Worm (Caenorhabditis elegans) whole organism, late embryonic: ENCODE data around the gene F17C8.6.
A peak's percentile ranks its signal among the peaks of the same experiment; 100 is the strongest.

Experiments used
- C08G9.2 ChIP-seq: sonication (generic microtip); optimal IDR thresholded peaks from 2 replicates; lab custom pipeline; 2016; ENCODE audit warnings: mild to moderate bottlenecking, missing genetic modification characterization, moderate library complexity, missing compliant biosample characterization
- C38D4.7 ChIP-seq: fragments of 200-800 bp; sonication (Bioruptor generic); optimal IDR thresholded peaks from 2 replicates; lab custom pipeline; 2018; ENCODE audit warnings: mild to moderate bottlenecking, missing genetic modification characterization, moderate library complexity, missing compliant biosample characterization
- K09A11.1 ChIP-seq: sonication (generic microtip); optimal IDR thresholded peaks from 2 replicates; lab custom pipeline; 2017; ENCODE audit warnings: antibody characterized with exemption, mild to moderate bottlenecking, missing genetic modification characterization, missing compliant biosample characterization; ENCODE audit not compliant: insufficient read depth
- T23F11.4 ChIP-seq: fragments of 200-800 bp; sonication (Bioruptor generic); optimal IDR thresholded peaks from 2 replicates; lab custom pipeline; 2018; ENCODE audit warnings: mild to moderate bottlenecking, missing genetic modification characterization, missing compliant biosample characterization
- ahr-1 ChIP-seq: sonication (generic microtip); optimal IDR thresholded peaks from 2 replicates; lab custom pipeline; 2016; ENCODE audit warnings: missing genetic modification characterization, missing compliant biosample characterization
- ama-1 ChIP-seq: fragments of 150-350 bp; optimal IDR thresholded peaks from 2 replicates; lab custom pipeline; 2014
- ceh-14 ChIP-seq: sonication (generic microtip); optimal IDR thresholded peaks from 2 replicates; lab custom pipeline; 2016; ENCODE audit warnings: missing genotype, missing genetic modification characterization, missing compliant biosample characterization
- ceh-18 ChIP-seq: sonication (generic microtip); optimal IDR thresholded peaks from 2 replicates; lab custom pipeline; 2016; ENCODE audit warnings: missing genetic modification characterization, missing compliant biosample characterization
- ceh-19 ChIP-seq: fragments of 200-800 bp; sonication (Bioruptor generic); optimal IDR thresholded peaks from 2 replicates; lab custom pipeline; 2018; ENCODE audit warnings: mild to moderate bottlenecking, missing genetic modification characterization, missing compliant biosample characterization
- ceh-2 ChIP-seq: sonication (generic microtip); optimal IDR thresholded peaks from 2 replicates; lab custom pipeline; 2016; ENCODE audit warnings: missing genotype, missing genetic modification characterization, missing compliant biosample characterization
- ceh-22 ChIP-seq: sonication (generic microtip); optimal IDR thresholded peaks from 2 replicates; lab custom pipeline; 2017; ENCODE audit warnings: missing biosample characterization, missing genetic modification characterization
- ceh-24 ChIP-seq: sonication (generic microtip); optimal IDR thresholded peaks from 2 replicates; lab custom pipeline; 2016; ENCODE audit warnings: mild to moderate bottlenecking, missing genetic modification characterization, missing compliant biosample characterization
- ceh-30 ChIP-seq: fragments of 150-350 bp; optimal IDR thresholded peaks from 2 replicates; lab custom pipeline; 2014; ENCODE audit warnings: missing biosample characterization, missing genetic modification characterization
- ceh-34 ChIP-seq: sonication (generic microtip); optimal IDR thresholded peaks from 2 replicates; lab custom pipeline; 2016; ENCODE audit warnings: mild to moderate bottlenecking, missing genetic modification characterization, missing compliant biosample characterization
- ceh-48 ChIP-seq: sonication (generic microtip); optimal IDR thresholded peaks from 2 replicates; lab custom pipeline; 2016; ENCODE audit warnings: missing genetic modification characterization, inconsistent platforms, missing compliant biosample characterization
- ceh-6 ChIP-seq: fragments of 200-800 bp; sonication (Bioruptor generic); optimal IDR thresholded peaks from 2 replicates; lab custom pipeline; 2018; ENCODE audit warnings: mild to moderate bottlenecking, missing genetic modification characterization, missing compliant biosample characterization
- ceh-9 ChIP-seq: sonication (generic microtip); optimal IDR thresholded peaks from 2 replicates; lab custom pipeline; 2016; ENCODE audit warnings: mild to moderate bottlenecking, missing genetic modification characterization, inconsistent platforms, missing compliant biosample characterization
- che-1 ChIP-seq: sonication (generic microtip); optimal IDR thresholded peaks from 2 replicates; lab custom pipeline; 2016; ENCODE audit warnings: mild to moderate bottlenecking, missing genetic modification characterization, missing compliant biosample characterization
- dve-1 ChIP-seq: sonication (generic microtip); optimal IDR thresholded peaks from 2 replicates; lab custom pipeline; 2017; ENCODE audit warnings: antibody characterized with exemption, mild to moderate bottlenecking, missing genetic modification characterization, missing compliant biosample characterization
- elt-2 ChIP-seq: sonication (generic microtip); optimal IDR thresholded peaks from 2 replicates; lab custom pipeline; 2016; ENCODE audit warnings: missing genetic modification reagents, missing genetic modification characterization, missing compliant biosample characterization
- elt-4 ChIP-seq: sonication (generic microtip); optimal IDR thresholded peaks from 2 replicates; lab custom pipeline; 2016; ENCODE audit warnings: missing genetic modification characterization, missing compliant biosample characterization
- ets-4 ChIP-seq: sonication (generic microtip); optimal IDR thresholded peaks from 2 replicates; lab custom pipeline; 2016; ENCODE audit warnings: missing genetic modification characterization, missing compliant biosample characterization
- eyg-1 ChIP-seq: sonication (generic microtip); optimal IDR thresholded peaks from 2 replicates; lab custom pipeline; 2016; ENCODE audit warnings: missing genotype, missing genetic modification characterization, missing compliant biosample characterization
- fax-1 ChIP-seq: sonication (generic microtip); optimal IDR thresholded peaks from 2 replicates; lab custom pipeline; 2016; ENCODE audit warnings: missing genotype, missing genetic modification characterization, missing compliant biosample characterization
- fkh-6 ChIP-seq: sonication (generic microtip); optimal IDR thresholded peaks from 2 replicates; lab custom pipeline; 2016; ENCODE audit warnings: missing genetic modification characterization, missing compliant biosample characterization
- gmeb-2 ChIP-seq: sonication (generic microtip); optimal IDR thresholded peaks from 2 replicates; lab custom pipeline; 2016; ENCODE audit warnings: missing genetic modification characterization, inconsistent platforms, missing compliant biosample characterization
- hlh-13 ChIP-seq: fragments of 200-800 bp; sonication (Bioruptor generic); optimal IDR thresholded peaks from 2 replicates; lab custom pipeline; 2018; ENCODE audit warnings: mild to moderate bottlenecking, missing genetic modification characterization, missing compliant biosample characterization
- hlh-15 ChIP-seq: sonication (generic microtip); optimal IDR thresholded peaks from 2 replicates; lab custom pipeline; 2016; ENCODE audit warnings: missing genetic modification characterization, missing compliant biosample characterization
- hlh-30 ChIP-seq: sonication (generic microtip); optimal IDR thresholded peaks from 2 replicates; lab custom pipeline; 2017; ENCODE audit warnings: antibody characterized with exemption, missing genetic modification characterization, missing compliant biosample characterization; ENCODE audit not compliant: insufficient read depth
- hlh-6 ChIP-seq: sonication (generic microtip); optimal IDR thresholded peaks from 2 replicates; lab custom pipeline; 2016; ENCODE audit warnings: missing genotype, missing genetic modification characterization, missing compliant biosample characterization
- hlh-8 ChIP-seq: sonication (generic microtip); optimal IDR thresholded peaks from 2 replicates; lab custom pipeline; 2016; ENCODE audit warnings: missing genotype, missing genetic modification characterization, missing compliant biosample characterization
- lim-6 ChIP-seq: sonication (generic microtip); optimal IDR thresholded peaks from 2 replicates; lab custom pipeline; 2016; ENCODE audit warnings: missing genetic modification characterization, missing compliant biosample characterization
- madf-2 ChIP-seq: sonication (generic microtip); optimal IDR thresholded peaks from 2 replicates; lab custom pipeline; 2017; ENCODE audit warnings: missing genetic modification characterization, missing compliant biosample characterization
- mec-3 ChIP-seq: sonication (generic microtip); optimal IDR thresholded peaks from 2 replicates; lab custom pipeline; 2016; ENCODE audit warnings: borderline replicate concordance, missing genetic modification characterization, missing compliant biosample characterization
- nhr-11 ChIP-seq: fragments of 150-350 bp; optimal IDR thresholded peaks from 2 replicates; lab custom pipeline; 2014; ENCODE audit warnings: missing biosample characterization, missing genetic modification characterization
- npax-4 ChIP-seq: sonication (generic microtip); optimal IDR thresholded peaks from 2 replicates; lab custom pipeline; 2016; ENCODE audit warnings: missing genetic modification characterization, missing compliant biosample characterization
- odd-2 ChIP-seq: sonication (generic microtip); optimal IDR thresholded peaks from 2 replicates; lab custom pipeline; 2017; ENCODE audit warnings: antibody characterized with exemption, mild to moderate bottlenecking, missing genetic modification characterization, missing compliant biosample characterization
- pag-3 ChIP-seq: sonication (generic microtip); optimal IDR thresholded peaks from 2 replicates; lab custom pipeline; 2016; ENCODE audit warnings: missing compliant biosample characterization, missing genetic modification characterization, borderline replicate concordance
- pat-9 ChIP-seq: fragments of 200-800 bp; sonication (Bioruptor generic); optimal IDR thresholded peaks from 2 replicates; lab custom pipeline; 2018; ENCODE audit warnings: mild to moderate bottlenecking, missing genetic modification characterization, moderate library complexity, missing compliant biosample characterization
- pax-1 ChIP-seq: fragments of 150-350 bp; optimal IDR thresholded peaks from 2 replicates; lab custom pipeline; 2014; ENCODE audit warnings: missing biosample characterization, missing genetic modification characterization
- pha-2 ChIP-seq: sonication (generic microtip); optimal IDR thresholded peaks from 2 replicates; lab custom pipeline; 2017; ENCODE audit warnings: mild to moderate bottlenecking, missing genetic modification characterization, missing compliant biosample characterization
- pha-4 ChIP-seq: fragments of 150-350 bp; optimal IDR thresholded peaks from 2 replicates; lab custom pipeline; 2018; ENCODE audit warnings: missing biosample characterization, missing genetic modification reagents, missing genetic modification characterization
- pqm-1 ChIP-seq: sonication (generic microtip); optimal IDR thresholded peaks from 2 replicates; lab custom pipeline; 2016; ENCODE audit warnings: missing genetic modification characterization, missing compliant biosample characterization
- pros-1 ChIP-seq: fragments of 150-350 bp; optimal IDR thresholded peaks from 2 replicates; lab custom pipeline; 2014; ENCODE audit warnings: missing biosample characterization, missing genetic modification reagents, missing genetic modification characterization
- rnt-1 ChIP-seq: sonication (generic microtip); optimal IDR thresholded peaks from 2 replicates; lab custom pipeline; 2016; ENCODE audit warnings: missing genetic modification characterization, missing compliant biosample characterization
- sdc-2 ChIP-seq: sonication (generic microtip); optimal IDR thresholded peaks from 2 replicates; lab custom pipeline; 2016; ENCODE audit warnings: missing genotype, missing genetic modification characterization, missing compliant biosample characterization
- sox-2 ChIP-seq: fragments of 200-800 bp; sonication (Bioruptor generic); IDR thresholded peaks from 2 replicates; pipeline ENCODE4 v1.3.6; 2022; ENCODE audit warnings: missing genetic modification reagents, missing genetic modification characterization, missing compliant biosample characterization
- sox-4 ChIP-seq: sonication (generic microtip); optimal IDR thresholded peaks from 2 replicates; lab custom pipeline; 2017; ENCODE audit warnings: mild to moderate bottlenecking, missing genetic modification characterization, inconsistent platforms, missing compliant biosample characterization
- tbx-2 ChIP-seq: sonication (generic microtip); optimal IDR thresholded peaks from 2 replicates; lab custom pipeline; 2016; ENCODE audit warnings: missing genetic modification characterization, missing compliant biosample characterization
- tbx-7 ChIP-seq: sonication (generic microtip); optimal IDR thresholded peaks from 2 replicates; lab custom pipeline; 2016; ENCODE audit warnings: missing genotype, missing genetic modification characterization, missing compliant biosample characterization
- ttx-3 ChIP-seq: sonication (generic microtip); optimal IDR thresholded peaks from 2 replicates; lab custom pipeline; 2016; ENCODE audit warnings: missing genetic modification reagents, missing genetic modification characterization, missing compliant biosample characterization
- unc-42 ChIP-seq: sonication (generic microtip); optimal IDR thresholded peaks from 2 replicates; lab custom pipeline; 2016; ENCODE audit warnings: missing genotype, missing genetic modification characterization, missing compliant biosample characterization
- unc-55 ChIP-seq: sonication (generic microtip); optimal IDR thresholded peaks from 2 replicates; lab custom pipeline; 2017; ENCODE audit warnings: missing biosample characterization, missing genetic modification reagents, missing genetic modification characterization
- unc-86 ChIP-seq: sonication (generic microtip); optimal IDR thresholded peaks from 2 replicates; lab custom pipeline; 2016; ENCODE audit warnings: missing genetic modification characterization, missing compliant biosample characterization

F17C8.6 gene

ce11 chrIII:4721750-4722149, 24.1 kb downstream of the F17C8.6 start, which contains the start of gene acy-1:
acy-1 (plus strand) TSS chrIII:4722095.
- no peak for TF ChIP-seq pat-9 (tag; lab: Kevin White, UChicago)
- TF ChIP-seq ceh-24, result no peak
- no peak for TF ChIP-seq sox-2 (GFP tag; lab: Robert Waterston, UW)
- no peak for TF ChIP-seq nhr-11
- no peak for TF ChIP-seq fax-1
- TF ChIP-seq hlh-6 (tag; lab: Kevin White, UChicago), result no peak
- TF ChIP-seq hlh-8 (tag; lab: Kevin White, UChicago), result peak; percentile 18
- peak; percentile 79 for TF ChIP-seq tbx-2 (tag; lab: Kevin White, UChicago)
- TF ChIP-seq ets-4, result peak; percentile 50
- peak; percentile 38 for TF ChIP-seq ceh-2 (tag; lab: Kevin White, UChicago)
- no peak for TF ChIP-seq pros-1
- TF ChIP-seq C38D4.7 (GFP tag; lab: Kevin White, UChicago), result no peak
- TF ChIP-seq mec-3 (tag; lab: Kevin White, UChicago), result no peak
- no peak for TF ChIP-seq che-1 (tag; lab: Kevin White, UChicago)
- TF ChIP-seq ceh-30, result no peak
- peak; percentile 89 for TF ChIP-seq ceh-18
- peak; percentile 40 for TF ChIP-seq sdc-2
- TF ChIP-seq tbx-7 (tag; lab: Kevin White, UChicago), result no peak
- TF ChIP-seq ceh-34, result peak; percentile 79
- TF ChIP-seq elt-4 (tag; lab: Kevin White, UChicago), result no peak
- no peak for TF ChIP-seq madf-2 (tag; lab: Kevin White, UChicago)
- TF ChIP-seq gmeb-2 (tag; lab: Kevin White, UChicago), result no peak
- peak; percentile 25 for TF ChIP-seq sox-4 (tag; lab: Kevin White, UChicago)
- TF ChIP-seq lim-6, result no peak
- peak; percentile 61 for TF ChIP-seq dve-1 (tag; lab: Kevin White, UChicago)
- TF ChIP-seq C08G9.2 (tag; lab: Kevin White, UChicago), result peak; percentile 65
- no peak for TF ChIP-seq odd-2 (tag; lab: Kevin White, UChicago)
- peak; percentile 0 for TF ChIP-seq eyg-1 (tag; lab: Kevin White, UChicago)
- TF ChIP-seq ttx-3 (tag; lab: Kevin White, UChicago), result no peak
- TF ChIP-seq unc-42 (tag; lab: Kevin White, UChicago), result peak; percentile 80
- peak; percentile 67 for TF ChIP-seq rnt-1 (tag; lab: Kevin White, UChicago)
- TF ChIP-seq unc-55 (GFP tag; lab: Kevin White, UChicago), result peak; percentile 90
- no peak for TF ChIP-seq npax-4 (tag; lab: Kevin White, UChicago)
- TF ChIP-seq ahr-1 (tag; lab: Kevin White, UChicago), result no peak
- TF ChIP-seq pha-4, result no peak
- TF ChIP-seq hlh-15 (tag; lab: Kevin White, UChicago), result no peak
- TF ChIP-seq elt-2 (tag; lab: Kevin White, UChicago), result no peak
- no peak for TF ChIP-seq ceh-22
- peak; percentile 77 for TF ChIP-seq ceh-14 (tag; lab: Kevin White, UChicago)
- TF ChIP-seq pha-2 (tag; lab: Kevin White, UChicago), result no peak
- TF ChIP-seq hlh-30 (tag; lab: Kevin White, UChicago), result peak; percentile 38
- no peak for TF ChIP-seq fkh-6
- TF ChIP-seq hlh-13 (GFP tag; lab: Kevin White, UChicago), result no peak
- no peak for TF ChIP-seq ceh-9 (tag; lab: Kevin White, UChicago)
- TF ChIP-seq ceh-6 (GFP tag; lab: Kevin White, UChicago), result no peak
- no peak for TF ChIP-seq ama-1 (lab: Kevin White, UChicago)
- peak; percentile 2 for TF ChIP-seq ceh-19 (GFP tag; lab: Kevin White, UChicago)
- TF ChIP-seq pax-1, result no peak
- TF ChIP-seq pag-3 (tag; lab: Kevin White, UChicago), result no peak
- no peak for TF ChIP-seq unc-86 (tag; lab: Kevin White, UChicago)
- TF ChIP-seq ceh-48, result no peak
- no peak for TF ChIP-seq T23F11.4
- TF ChIP-seq K09A11.1, result no peak
- TF ChIP-seq pqm-1 (tag; lab: Kevin White, UChicago), result no peak
